Worm (Caenorhabditis elegans): ENCODE results near the gene C15H7.3.

C15H7.3 gene

DNA sequence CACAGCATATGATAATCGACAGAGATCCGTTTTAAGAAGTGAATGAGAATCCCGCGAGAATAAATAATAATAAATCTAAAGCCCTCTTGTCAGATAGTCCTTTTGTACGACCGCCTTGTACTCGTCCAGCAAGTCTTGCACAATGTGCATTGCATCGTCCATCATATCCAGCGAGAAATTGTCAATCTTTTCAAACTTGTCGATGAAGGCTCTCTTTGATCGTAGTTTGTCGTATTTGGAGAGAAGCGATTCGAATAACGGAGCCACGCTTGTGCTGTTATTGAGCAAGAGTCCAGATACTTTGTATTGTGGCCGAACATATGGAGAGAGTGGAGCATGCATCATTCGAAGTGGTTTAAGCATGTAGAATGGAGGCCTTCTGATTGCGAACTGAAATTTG, 25.2 kb downstream of the C15H7.3 start:
- no peak for TF ChIP-seq unc-55 (GFP tag; optimal IDR thresholded peaks at IDR 0.05)
- no peak for TF ChIP-seq ceh-9 (tag; optimal IDR thresholded peaks at IDR 0.05)
- no peak for TF ChIP-seq lin-11 (tag; optimal IDR thresholded peaks at IDR 0.05)
- no peak for TF ChIP-seq hlh-13 (GFP tag; optimal IDR thresholded peaks at IDR 0.05)
- no peak for TF ChIP-seq unc-3 (GFP tag; conservative IDR thresholded peaks at IDR 0.05)
- no peak for TF ChIP-seq unc-3 (tag; optimal IDR thresholded peaks at IDR 0.05)
- TF ChIP-seq nhr-11 (tag; optimal IDR thresholded peaks at IDR 0.05): no peak
- TF ChIP-seq pat-9 (tag; optimal IDR thresholded peaks at IDR 0.05): no peak
- no peak for TF ChIP-seq che-1 (tag; optimal IDR thresholded peaks at IDR 0.05)
- TF ChIP-seq rnt-1 (tag; optimal IDR thresholded peaks at IDR 0.05): no peak
- TF ChIP-seq tbx-7 (tag; optimal IDR thresholded peaks at IDR 0.05): no peak
- TF ChIP-seq ceh-31 (tag; optimal IDR thresholded peaks at IDR 0.05): no peak

DNA sequence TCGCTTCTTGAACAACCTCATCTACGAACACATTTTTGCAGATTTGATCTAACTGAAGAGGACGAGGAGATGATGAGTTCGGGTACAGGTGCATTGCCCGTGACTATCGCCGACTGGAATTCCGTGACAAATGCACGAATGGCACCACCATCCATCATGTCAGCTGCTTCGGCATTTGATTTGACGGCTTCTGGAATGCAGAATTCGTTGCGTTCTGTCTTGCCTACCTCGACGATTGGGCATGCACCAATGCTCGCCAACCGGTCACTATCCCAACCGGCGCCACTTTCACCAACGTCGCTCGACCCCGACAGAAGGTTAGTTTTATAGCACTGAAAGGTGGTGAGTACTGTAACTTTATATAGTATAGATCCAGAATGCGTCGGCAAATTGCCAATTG, 28.3 kb downstream of the C15H7.3 start:
- no peak for TF ChIP-seq mec-3 (tag; optimal IDR thresholded peaks at IDR 0.05; ENCODE audit: borderline replicate concordance)
- TF ChIP-seq ceh-30 (tag; optimal IDR thresholded peaks at IDR 0.05): no peak
- no peak for TF ChIP-seq ceh-34 (tag; optimal IDR thresholded peaks at IDR 0.05)
- TF ChIP-seq nhr-232 (tag; optimal IDR thresholded peaks at IDR 0.05): no peak
- no peak for TF ChIP-seq fkh-10 (GFP tag; optimal IDR thresholded peaks at IDR 0.05)
- TF ChIP-seq zip-5 (tag; optimal IDR thresholded peaks at IDR 0.05): no peak
- no peak for TF ChIP-seq ceh-19 (GFP tag; optimal IDR thresholded peaks at IDR 0.05)

DNA sequence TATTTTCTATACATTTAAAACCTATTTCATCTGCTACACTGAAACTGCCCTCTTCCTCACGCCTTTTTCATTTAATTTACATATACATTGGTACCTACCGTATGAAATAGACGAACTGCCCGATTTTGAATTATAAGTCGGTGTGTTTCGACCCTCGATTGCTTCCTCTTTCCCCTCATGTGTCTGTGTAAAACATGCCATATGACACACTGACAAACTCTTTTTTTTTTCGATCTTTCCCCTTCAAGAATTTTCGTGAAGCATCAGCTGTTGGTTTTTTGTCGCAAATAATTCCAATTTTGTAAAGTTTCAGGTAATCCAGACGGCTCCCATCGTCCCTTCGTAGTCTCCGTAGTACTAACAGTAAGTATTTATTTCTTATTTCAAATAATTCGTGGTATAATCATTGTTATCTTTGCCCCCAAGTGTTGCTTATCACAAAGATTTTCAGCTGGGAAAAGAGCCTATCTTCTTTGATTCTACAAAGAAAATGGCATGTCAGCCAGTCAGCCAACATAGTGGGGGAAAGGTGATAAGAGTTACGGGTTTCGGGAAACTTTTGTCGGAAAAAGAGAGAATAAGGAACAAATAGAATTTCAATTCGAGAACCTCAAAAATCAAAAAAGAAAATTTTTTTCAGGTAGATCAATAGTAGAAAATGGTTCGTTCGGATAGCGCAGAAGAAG, 29.8 kb downstream of the C15H7.3 start:
- TF ChIP-seq elt-2 (tag; optimal IDR thresholded peaks at IDR 0.05): peak; percentile 93
- TF ChIP-seq npax-4 (tag; optimal IDR thresholded peaks at IDR 0.05): no peak

DNA sequence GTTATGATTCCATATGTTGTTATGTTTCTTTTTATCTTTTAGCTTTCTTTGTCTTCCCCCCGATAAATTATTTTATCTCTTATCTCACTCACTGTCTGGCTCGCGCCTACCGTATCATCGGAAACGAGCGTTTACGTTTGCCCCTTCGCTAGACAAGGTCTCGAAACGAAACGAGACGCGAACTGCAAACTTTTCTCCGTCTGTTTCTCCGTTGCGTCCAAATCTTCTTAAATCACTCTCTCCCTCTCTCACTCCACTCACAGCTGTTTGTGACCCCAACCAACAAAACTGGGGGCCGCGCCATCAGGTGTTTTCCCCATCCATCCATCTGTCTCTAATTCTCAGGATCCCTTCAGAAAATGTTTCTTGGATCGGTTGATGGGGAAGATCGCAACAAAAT, 31.6 kb downstream of the C15H7.3 start:
- TF ChIP-seq syd-9 (tag; optimal IDR thresholded peaks at IDR 0.05) (no peak), odd-2 (tag; optimal IDR thresholded peaks at IDR 0.05) (no peak), eyg-1 (tag; optimal IDR thresholded peaks at IDR 0.05) (no peak), hlh-6 (tag; optimal IDR thresholded peaks at IDR 0.05) (no peak), ama-1 (optimal IDR thresholded peaks at IDR 0.05) (no peak), ceh-18 (tag; optimal IDR thresholded peaks at IDR 0.05) (peak; percentile 7), C38D4.7 (GFP tag; optimal IDR thresholded peaks at IDR 0.05) (no peak), ztf-16 (tag; optimal IDR thresholded peaks at IDR 0.05) (no peak)

DNA sequence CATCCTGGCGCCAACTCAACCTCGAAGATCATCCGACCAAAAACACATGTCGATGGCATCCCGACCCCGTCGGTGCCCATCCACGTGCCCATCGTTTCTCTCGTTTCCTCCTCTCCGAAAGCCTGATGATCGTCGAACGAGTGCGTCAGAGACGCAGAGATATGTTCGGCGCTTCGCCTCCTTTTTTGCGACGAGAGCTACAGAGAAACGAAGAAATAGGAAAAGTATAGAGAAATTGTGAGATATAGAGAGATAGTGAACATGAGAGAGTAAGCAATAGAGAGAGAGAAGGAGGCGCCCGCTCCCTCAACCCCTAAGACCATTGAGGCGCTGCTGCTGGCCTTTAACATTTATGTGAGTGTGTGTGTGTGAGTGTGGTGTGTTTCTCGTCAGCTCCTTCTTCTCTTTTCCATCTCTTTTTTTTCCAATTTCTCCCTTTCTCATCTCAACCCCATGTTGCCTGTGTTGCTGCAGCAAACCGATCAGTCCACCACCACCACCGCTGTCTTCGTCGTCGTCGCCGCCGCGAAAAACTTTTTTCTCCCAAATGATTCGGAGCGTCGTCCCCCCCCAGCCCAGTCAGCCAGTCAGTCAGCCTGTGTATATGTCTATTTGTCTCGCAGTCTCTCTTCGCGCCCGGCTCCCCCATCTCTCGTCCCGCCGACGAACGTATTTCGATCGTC, 32.6 kb downstream of the C15H7.3 start, which contains the start of gene hlh-11:
TSS of gene hlh-11 (plus strand) at position 633 of the 683 bp plus-strand sequence.
- TF ChIP-seq nhr-232 (tag; optimal IDR thresholded peaks at IDR 0.05) (no peak), ahr-1 (tag; optimal IDR thresholded peaks at IDR 0.05) (no peak), lim-6 (tag; optimal IDR thresholded peaks at IDR 0.05) (no peak), C38D4.7 (GFP tag; optimal IDR thresholded peaks at IDR 0.05) (no peak), ceh-9 (tag; optimal IDR thresholded peaks at IDR 0.05) (no peak), ceh-19 (GFP tag; optimal IDR thresholded peaks at IDR 0.05) (no peak), ref-2 (tag; optimal IDR thresholded peaks at IDR 0.05) (no peak), fkh-6 (tag; optimal IDR thresholded peaks at IDR 0.05) (no peak), pros-1 (tag; optimal IDR thresholded peaks at IDR 0.05) (no peak), mec-3 (tag; optimal IDR thresholded peaks at IDR 0.05; ENCODE audit: borderline replicate concordance) (no peak), pha-4 (tag; optimal IDR thresholded peaks at IDR 0.05) (no peak), eyg-1 (tag; optimal IDR thresholded peaks at IDR 0.05) (no peak), F13H6.1 (tag; optimal IDR thresholded peaks at IDR 0.05) (peak; percentile 71), nhr-11 (tag; optimal IDR thresholded peaks at IDR 0.05) (no peak), ztf-16 (tag; optimal IDR thresholded peaks at IDR 0.05) (no peak), nfya-1 (tag; optimal IDR thresholded peaks at IDR 0.05) (peak; percentile 77), sdc-2 (tag; optimal IDR thresholded peaks at IDR 0.05) (no peak), ceh-14 (tag; optimal IDR thresholded peaks at IDR 0.05) (peak; percentile 26), ttx-3 (tag; optimal IDR thresholded peaks at IDR 0.05) (no peak), hlh-6 (tag; optimal IDR thresholded peaks at IDR 0.05) (no peak), ceh-31 (tag; optimal IDR thresholded peaks at IDR 0.05) (peak; percentile 62), C08G9.2 (tag; optimal IDR thresholded peaks at IDR 0.05) (no peak), madf-2 (tag; optimal IDR thresholded peaks at IDR 0.05) (no peak), sox-2 (GFP tag; IDR thresholded peaks at IDR 0.05) (no peak), ceh-2 (tag; optimal IDR thresholded peaks at IDR 0.05) (no peak), syd-9 (tag; optimal IDR thresholded peaks at IDR 0.05) (peak; percentile 3), che-1 (tag; optimal IDR thresholded peaks at IDR 0.05) (no peak)

All from whole organism, late embryonic.